Fruit fly (Drosophila melanogaster): ENCODE results near the gene sowah.

sowah gene

dm6 chr3L:12589972-12590606, 17.7 kb upstream of the sowah start (continued):
- TF ChIP-seq Eip78C (GFP tag) (peak; percentile 90), Ets96B (tag; optimal IDR thresholded peaks at IDR 0.05) (peak; percentile 42), topi (GFP tag; optimal IDR thresholded peaks at IDR 0.05) (peak; percentile 31), Met (GFP tag; optimal IDR thresholded peaks at IDR 0.05) (peak; percentile 35), acj6 (GFP tag; optimal IDR thresholded peaks at IDR 0.05) (peak; percentile 51), svp (GFP tag) (peak; percentile 75), CG10669 (GFP tag; optimal IDR thresholded peaks at IDR 0.05) (no peak), Smox (GFP tag; optimal IDR thresholded peaks at IDR 0.05) (peak; percentile 35), CG4318 (GFP tag; optimal IDR thresholded peaks at IDR 0.05) (peak; percentile 28), CG6808 (GFP tag; optimal IDR thresholded peaks at IDR 0.05) (peak; percentile 9), CG3032 (tag; optimal IDR thresholded peaks at IDR 0.05) (peak; percentile 30)

dm6 chr3L:12588863-12589262, 16.5 kb upstream of the sowah start:
- TF ChIP-seq vri (GFP tag; optimal IDR thresholded peaks at IDR 0.05) = no peak
- TF ChIP-seq CG6163 (GFP tag; IDR thresholded peaks at IDR 0.05) = no peak
- TF ChIP-seq CG6792 (GFP tag; optimal IDR thresholded peaks at IDR 0.05) = no peak
- TF ChIP-seq achi (GFP tag; optimal IDR thresholded peaks at IDR 0.05) = no peak

dm6 chr3L:12588237-12588636, 15.9 kb upstream of the sowah start:
- TF ChIP-seq CG9139 (GFP tag; optimal IDR thresholded peaks at IDR 0.05) (no peak), Lpt (GFP tag; optimal IDR thresholded peaks at IDR 0.05) (no peak), fkh (GFP tag; optimal IDR thresholded peaks at IDR 0.05) (no peak), Sox14 (GFP tag; optimal IDR thresholded peaks at IDR 0.05) (no peak), CG3919 (GFP tag; optimal IDR thresholded peaks at IDR 0.05) (no peak), CG11902 (GFP tag; optimal IDR thresholded peaks at IDR 0.05) (no peak), eg (GFP tag; IDR thresholded peaks at IDR 0.05) (no peak), CG6163 (GFP tag; IDR thresholded peaks at IDR 0.05) (no peak), CG6854 (GFP tag; optimal IDR thresholded peaks at IDR 0.05) (no peak), Blimp-1 (GFP tag; optimal IDR thresholded peaks at IDR 0.05) (no peak), ss (GFP tag; optimal IDR thresholded peaks at IDR 0.05) (no peak), salr (GFP tag; optimal IDR thresholded peaks at IDR 0.05) (no peak), CG11762 (GFP tag; optimal IDR thresholded peaks at IDR 0.05; ENCODE audit: insufficient read depth) (no peak), fd59A (GFP tag; optimal IDR thresholded peaks at IDR 0.05) (no peak), fd85E (GFP tag; optimal IDR thresholded peaks at IDR 0.05) (no peak), esn (GFP tag; optimal IDR thresholded peaks at IDR 0.05) (no peak), spab (GFP tag; optimal IDR thresholded peaks at IDR 0.05) (no peak), Met (GFP tag; optimal IDR thresholded peaks at IDR 0.05) (no peak)

dm6 chr3L:12587218-12587797, 15.0 kb upstream of the sowah start:
- TF ChIP-seq CG32006 (GFP tag; optimal IDR thresholded peaks at IDR 0.05) (peak; percentile 45), CG8632 (GFP tag; optimal IDR thresholded peaks at IDR 0.05) (no peak), vri (GFP tag; optimal IDR thresholded peaks at IDR 0.05) (no peak), lz (GFP tag; optimal IDR thresholded peaks at IDR 0.05) (no peak), acj6 (GFP tag; optimal IDR thresholded peaks at IDR 0.05) (no peak), Eip78C (GFP tag) (peak; percentile 8), CG6854 (GFP tag; optimal IDR thresholded peaks at IDR 0.05) (no peak), CG3032 (tag; optimal IDR thresholded peaks at IDR 0.05) (no peak), svp (GFP tag) (peak; percentile 54)

Data from whole organism, prepupa.